Fruit fly (Drosophila melanogaster): ENCODE data around the gene Kif19A.

DNA sequence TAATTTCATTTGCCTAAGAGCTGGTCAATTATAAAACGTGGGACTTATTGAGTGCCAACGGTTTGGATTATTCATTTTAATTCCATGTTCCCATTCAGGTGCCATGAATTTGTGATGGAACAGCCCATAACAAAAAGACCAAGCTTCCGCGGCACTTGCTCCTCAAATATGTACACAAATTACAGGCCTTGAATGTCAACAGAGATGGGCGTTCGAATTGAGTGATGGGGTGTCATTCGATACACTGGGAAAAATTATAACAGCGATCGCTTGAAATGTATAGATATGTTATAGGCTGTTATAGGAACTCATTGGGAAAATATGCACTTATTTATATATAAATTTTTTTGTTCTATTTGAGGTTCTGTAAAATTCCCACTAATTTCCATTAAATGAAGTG is 2.2 kb downstream of the Kif19A start:
- TF ChIP-seq CG15710 (tag; optimal IDR thresholded peaks at IDR 0.05) (no peak), Ets98B (GFP tag; IDR thresholded peaks at IDR 0.05) (no peak), gl (tag; optimal IDR thresholded peaks at IDR 0.05) (no peak), CG14655 (GFP tag; optimal IDR thresholded peaks at IDR 0.05) (no peak), CG12605 (GFP tag; IDR thresholded peaks at IDR 0.05) (no peak), CG17806 (tag; optimal IDR thresholded peaks at IDR 0.05) (no peak), CG8159 (tag; optimal IDR thresholded peaks at IDR 0.05) (no peak), CG34367 (tag; optimal IDR thresholded peaks at IDR 0.05) (no peak)
